Fruit fly (Drosophila melanogaster) whole organism, pupa: ENCODE data around the gene RpS8.

Experiments used
- CG10348 ChIP-seq: fragments of 200-800 bp; sonication (Bioruptor generic); IDR thresholded peaks from 2 replicates; pipeline ENCODE4 v1.3.6; 2022; ENCODE audit warnings: missing biosample characterization, missing genetic modification characterization
- CG12605 ChIP-seq: fragments of 200-800 bp; sonication (Bioruptor generic); IDR thresholded peaks from 2 replicates; pipeline ENCODE4 v1.3.6; 2022; ENCODE audit warnings: missing biosample characterization, missing genetic modification characterization
- CG13204 ChIP-seq: fragments of 200-800 bp; sonication (Bioruptor generic); optimal IDR thresholded peaks from 2 replicates; lab custom pipeline; 2018; ENCODE audit warnings: missing biosample characterization, mild to moderate bottlenecking, missing genetic modification characterization, moderate library complexity
- CG14655 ChIP-seq: fragments of 200-800 bp; sonication (Bioruptor generic); optimal IDR thresholded peaks from 3 replicates; lab custom pipeline; 2017; ENCODE audit warnings: mild to moderate bottlenecking, missing biosample characterization, missing genetic modification reagents, missing genetic modification characterization
- CG15710 ChIP-seq: fragments of 200-800 bp; sonication (Bioruptor generic); optimal IDR thresholded peaks from 2 replicates; lab custom pipeline; 2018; ENCODE audit warnings: missing biosample characterization, mild to moderate bottlenecking, missing genetic modification characterization, moderate library complexity
- CG17806 ChIP-seq: fragments of 200-800 bp; sonication (Bioruptor generic); optimal IDR thresholded peaks from 2 replicates; lab custom pipeline; 2018; ENCODE audit warnings: missing biosample characterization, mild to moderate bottlenecking, missing genetic modification characterization, moderate library complexity
- CG32121 ChIP-seq: fragments of 200-800 bp; sonication (Bioruptor generic); IDR thresholded peaks from 2 replicates; pipeline ENCODE4 v1.3.6; 2022; ENCODE audit warnings: missing biosample characterization, missing genetic modification characterization
- CG34367 ChIP-seq: fragments of 200-800 bp; sonication (Bioruptor generic); optimal IDR thresholded peaks from 2 replicates; lab custom pipeline; 2018; ENCODE audit warnings: missing biosample characterization, mild to moderate bottlenecking, missing genetic modification characterization
- CG4496 ChIP-seq: fragments of 200-800 bp; sonication (Bioruptor generic); IDR thresholded peaks from 3 replicates; pipeline ENCODE4 v1.3.6; 2022; ENCODE audit warnings: missing biosample characterization, missing genetic modification characterization
- CG8159 ChIP-seq: fragments of 200-800 bp; sonication (Bioruptor generic); optimal IDR thresholded peaks from 3 replicates; lab custom pipeline; 2018; ENCODE audit warnings: missing biosample characterization, mild to moderate bottlenecking, missing genetic modification characterization, moderate library complexity
- CG8301 ChIP-seq: fragments of 200-800 bp; sonication (Bioruptor generic); optimal IDR thresholded peaks from 2 replicates; lab custom pipeline; 2018; ENCODE audit warnings: missing biosample characterization, mild to moderate bottlenecking, missing genetic modification characterization
- CG9948 ChIP-seq: fragments of 200-800 bp; sonication (Bioruptor generic); optimal IDR thresholded peaks from 2 replicates; lab custom pipeline; 2018; ENCODE audit warnings: missing biosample characterization, mild to moderate bottlenecking, missing genetic modification characterization, moderate library complexity
- D1 ChIP-seq: fragments of 200-800 bp; sonication (Bioruptor generic); optimal IDR thresholded peaks from 2 replicates; lab custom pipeline; 2018; ENCODE audit warnings: missing biosample characterization, mild to moderate bottlenecking, missing genetic modification characterization, moderate library complexity
- EcR ChIP-seq: fragments of 200-800 bp; sonication (Bioruptor generic); optimal IDR thresholded peaks from 3 replicates; lab custom pipeline; 2019; ENCODE audit warnings: missing biosample characterization, missing genetic modification characterization, mild to moderate bottlenecking, moderate library complexity, missing genetic modification reagents
- Ets98B ChIP-seq: fragments of 200-800 bp; sonication (Bioruptor generic); IDR thresholded peaks from 2 replicates; pipeline ENCODE4 v1.3.6; 2022; ENCODE audit warnings: missing biosample characterization, missing genetic modification characterization
- Pif1A ChIP-seq: fragments of 200-800 bp; sonication (Bioruptor generic); optimal IDR thresholded peaks from 3 replicates; lab custom pipeline; 2016; ENCODE audit warnings: missing biosample characterization, missing genetic modification characterization
- Pif1B ChIP-seq: fragments of 200-800 bp; sonication (Bioruptor generic); optimal IDR thresholded peaks from 3 replicates; lab custom pipeline; 2016; ENCODE audit warnings: missing biosample characterization, missing genetic modification characterization
- Snoo ChIP-seq: fragments of 200-800 bp; sonication (Bioruptor generic); optimal IDR thresholded peaks from 3 replicates; lab custom pipeline; 2017; ENCODE audit warnings: missing biosample characterization, mild to moderate bottlenecking, missing genetic modification characterization, inconsistent platforms
- fd96Ca ChIP-seq: fragments of 200-800 bp; sonication (Bioruptor generic); IDR thresholded peaks from 3 replicates; pipeline ENCODE4 v1.3.6; 2022; ENCODE audit warnings: missing biosample characterization, missing genetic modification characterization
- gl ChIP-seq: fragments of 200-800 bp; sonication (Bioruptor generic); optimal IDR thresholded peaks from 2 replicates; lab custom pipeline; 2018; ENCODE audit warnings: missing biosample characterization, mild to moderate bottlenecking, missing genetic modification characterization
- rn ChIP-seq: fragments of 200-800 bp; sonication (Bioruptor generic); IDR thresholded peaks from 2 replicates; pipeline ENCODE4 v1.3.6; 2022; ENCODE audit warnings: missing biosample characterization, missing genetic modification characterization

The RpS8 gene

dm6 chr3R:29839707-29840311, 21.6 kb upstream of the RpS8 start:
- TF ChIP-seq CG8159 (tag; lab: Kevin White, UChicago) (no peak), CG12605 (GFP tag; lab: Robert Waterston, UW) (no peak), EcR (GFP tag; lab: Kevin White, UChicago) (no peak), CG34367 (tag; lab: Kevin White, UChicago) (no peak), CG15710 (tag; lab: Kevin White, UChicago) (no peak), CG9948 (tag; lab: Kevin White, UChicago) (no peak), CG13204 (GFP tag; lab: Kevin White, UChicago) (no peak), fd96Ca (GFP tag; lab: Robert Waterston, UW) (no peak), CG32121 (GFP tag; lab: Robert Waterston, UW) (no peak), Ets98B (GFP tag; lab: Robert Waterston, UW) (no peak), CG10348 (GFP tag; lab: Robert Waterston, UW) (no peak), Pif1B (no peak), CG4496 (no peak), D1 (no peak), Snoo (tag; lab: Kevin White, UChicago) (no peak), rn (GFP tag; lab: Robert Waterston, UW) (no peak), Pif1A (no peak), CG17806 (tag; lab: Kevin White, UChicago) (no peak)
- TF ChIP-seq, all 21 proteins: peak for 0

- no peak for TF ChIP-seq CG8301 (tag; lab: Kevin White, UChicago)
- no peak for TF ChIP-seq Pif1A
- no peak for TF ChIP-seq CG8159 (tag; lab: Kevin White, UChicago)
- TF ChIP-seq CG4496, result no peak
- no peak for TF ChIP-seq CG34367 (tag; lab: Kevin White, UChicago)
- no peak for TF ChIP-seq D1
- TF ChIP-seq CG32121 (GFP tag; lab: Robert Waterston, UW), result 0 out of 2 replicates have a peak, but pooled peaks have one; percentile 46
- TF ChIP-seq CG17806 (tag; lab: Kevin White, UChicago), result no peak
- no peak for TF ChIP-seq CG10348 (GFP tag; lab: Robert Waterston, UW)
- TF ChIP-seq Ets98B (GFP tag; lab: Robert Waterston, UW), result peak; percentile 52
- TF ChIP-seq CG14655 (GFP tag; lab: Kevin White, UChicago), result no peak
- TF ChIP-seq CG12605 (GFP tag; lab: Robert Waterston, UW), result peak; percentile 55; the same call in 1 of the 2 replicates
- TF ChIP-seq CG13204 (GFP tag; lab: Kevin White, UChicago), result peak; percentile 18
- TF ChIP-seq Snoo (tag; lab: Kevin White, UChicago), result peak; percentile 11
- TF ChIP-seq rn (GFP tag; lab: Robert Waterston, UW), result no peak
- no peak for TF ChIP-seq CG9948 (tag; lab: Kevin White, UChicago)
- no peak for TF ChIP-seq CG15710 (tag; lab: Kevin White, UChicago)
- TF ChIP-seq gl (tag; lab: Kevin White, UChicago), result no peak
- no peak for TF ChIP-seq fd96Ca (GFP tag; lab: Robert Waterston, UW)
- TF ChIP-seq Pif1B, result no peak
- TF ChIP-seq EcR (GFP tag; lab: Kevin White, UChicago), result peak; percentile 61
These were observed 20.0 kb upstream of the RpS8 start, which contains the start of gene Cad99C for dm6 chr3R:29841293-29841791. Gene Cad99C (plus strand): TSS chr3R:29841657.

dm6 chr3R:29847126-29847525, 14.3 kb upstream of the RpS8 start:
- TF ChIP-seq CG15710 (tag; lab: Kevin White, UChicago) (peak; percentile 69), D1 (no peak), CG12605 (GFP tag; lab: Robert Waterston, UW) (peak; percentile 84), CG32121 (GFP tag; lab: Robert Waterston, UW) (peak; percentile 80), Snoo (tag; lab: Kevin White, UChicago) (no peak), gl (tag; lab: Kevin White, UChicago) (no peak), fd96Ca (GFP tag; lab: Robert Waterston, UW) (peak; percentile 94), CG14655 (GFP tag; lab: Kevin White, UChicago) (no peak), CG17806 (tag; lab: Kevin White, UChicago) (peak; percentile 49), EcR (GFP tag; lab: Kevin White, UChicago) (no peak), CG9948 (tag; lab: Kevin White, UChicago) (peak; percentile 51), CG8159 (tag; lab: Kevin White, UChicago) (no peak), CG8301 (tag; lab: Kevin White, UChicago) (peak; percentile 83), rn (GFP tag; lab: Robert Waterston, UW) (peak; percentile 65), Ets98B (GFP tag; lab: Robert Waterston, UW) (peak; percentile 93), Pif1A (no peak), Pif1B (peak; percentile 68), CG34367 (tag; lab: Kevin White, UChicago) (peak; percentile 70), CG4496 (peak; percentile 90), CG10348 (GFP tag; lab: Robert Waterston, UW) (peak; percentile 64), CG13204 (GFP tag; lab: Kevin White, UChicago) (no peak)

- TF ChIP-seq CG14655 (GFP tag; lab: Kevin White, UChicago), result no peak
- no peak for TF ChIP-seq Snoo (tag; lab: Kevin White, UChicago)
- no peak for TF ChIP-seq CG13204 (GFP tag; lab: Kevin White, UChicago)
- TF ChIP-seq Pif1A, result no peak
- no peak for TF ChIP-seq CG12605 (GFP tag; lab: Robert Waterston, UW)
- no peak for TF ChIP-seq EcR (GFP tag; lab: Kevin White, UChicago)
- no peak for TF ChIP-seq CG15710 (tag; lab: Kevin White, UChicago)
- TF ChIP-seq CG4496, result no peak
- TF ChIP-seq CG34367 (tag; lab: Kevin White, UChicago), result no peak
- TF ChIP-seq CG10348 (GFP tag; lab: Robert Waterston, UW), result no peak
- no peak for TF ChIP-seq CG8159 (tag; lab: Kevin White, UChicago)
- TF ChIP-seq gl (tag; lab: Kevin White, UChicago), result no peak
- no peak for TF ChIP-seq CG17806 (tag; lab: Kevin White, UChicago)
- no peak for TF ChIP-seq fd96Ca (GFP tag; lab: Robert Waterston, UW)
- no peak for TF ChIP-seq rn (GFP tag; lab: Robert Waterston, UW)
These were observed 4.2 kb upstream of the RpS8 start, which contains the start of gene dgt1 for dm6 chr3R:29857228-29857627. Gene dgt1 (minus strand): TSS chr3R:29857491.
